Fruit fly (Drosophila melanogaster): ENCODE results near the gene Ufd4.

Gene Ufd4

dm6 chr2L:10260750-10261493 is 31.2 kb downstream of the Ufd4 start, which contains the start of gene Pten:
Gene Pten (minus strand): TSS chr2L:10261049.
- TF ChIP-seq CTCF (optimal IDR thresholded peaks at IDR 0.05) = peak in 1 of 2 experiments; percentile 3
- no peak for TF ChIP-seq CG8478 (optimal IDR thresholded peaks at IDR 0.05)

- no peak for TF ChIP-seq CTCF (optimal IDR thresholded peaks at IDR 0.05)
- no peak for TF ChIP-seq CG8478 (optimal IDR thresholded peaks at IDR 0.05)
Observed at dm6 chr2L:10259960-10260749, 32.0 kb downstream of the Ufd4 start.

dm6 chr2L:10255725-10256158 is 36.4 kb downstream of the Ufd4 start, which contains the start of gene CG5676:
Gene CG5676 (minus strand): TSS chr2L:10255891.
- TF ChIP-seq CG8478 (optimal IDR thresholded peaks at IDR 0.05) (no peak), CTCF (optimal IDR thresholded peaks at IDR 0.05) (no peak)

dm6 chr2L:10251592-10251991 is 40.6 kb downstream of the Ufd4 start, which contains the start of gene Ror:
Gene Ror (plus strand): TSS chr2L:10251843.
- no peak for TF ChIP-seq CTCF (optimal IDR thresholded peaks at IDR 0.05)
- no peak for TF ChIP-seq CG8478 (optimal IDR thresholded peaks at IDR 0.05)

dm6 chr2L:10250441-10250847 is 41.7 kb downstream of the Ufd4 start, which contains the start of the genes bsk and CG31717:
Gene bsk (minus strand): TSS chr2L:10250501.
Gene CG31717 (plus strand): TSS chr2L:10250737.
- TF ChIP-seq CTCF (optimal IDR thresholded peaks at IDR 0.05) (no peak), CG8478 (optimal IDR thresholded peaks at IDR 0.05) (no peak)

- TF ChIP-seq CG8478 (optimal IDR thresholded peaks at IDR 0.05) = no peak
- TF ChIP-seq CTCF (optimal IDR thresholded peaks at IDR 0.05) = no peak
Observed at dm6 chr2L:10249655-10250202, 42.4 kb downstream of the Ufd4 start.

dm6 chr2L:10246785-10247190 is 45.4 kb downstream of the Ufd4 start, which contains the start of gene chico:
Gene chico (minus strand): TSS chr2L:10247078.
- TF ChIP-seq CG8478 (optimal IDR thresholded peaks at IDR 0.05) = no peak
- TF ChIP-seq CTCF (optimal IDR thresholded peaks at IDR 0.05) = peak; percentile 45 to 46

dm6 chr2L:10238726-10239652 is 53.2 kb downstream of the Ufd4 start, which contains the start of gene me31B:
Gene me31B (plus strand): TSS chr2L:10239341.
- no peak for TF ChIP-seq CG8478 (optimal IDR thresholded peaks at IDR 0.05)
- TF ChIP-seq CTCF (optimal IDR thresholded peaks at IDR 0.05) = no peak

dm6 chr2L:10237725-10238446 is 54.3 kb downstream of the Ufd4 start, which contains the start of gene mthl15:
Gene mthl15 (minus strand): TSS chr2L:10238317.
- no peak for TF ChIP-seq CG8478 (optimal IDR thresholded peaks at IDR 0.05)
- TF ChIP-seq CTCF (optimal IDR thresholded peaks at IDR 0.05) = no peak

- TF ChIP-seq CTCF (optimal IDR thresholded peaks at IDR 0.05) (no peak), CG8478 (optimal IDR thresholded peaks at IDR 0.05) (no peak)
Observed at dm6 chr2L:10232827-10233226, 59.3 kb downstream of the Ufd4 start.

- TF ChIP-seq CTCF (optimal IDR thresholded peaks at IDR 0.05) (no peak), CG8478 (optimal IDR thresholded peaks at IDR 0.05) (no peak)
Observed at dm6 chr2L:10232152-10232816, 59.9 kb downstream of the Ufd4 start, which contains the start of gene eEF1delta. Gene eEF1delta (plus strand): TSS chr2L:10232507.
